Fruit fly (Drosophila melanogaster) whole organism, embryonic: ENCODE results near the gene CG15196.
A peak's percentile ranks its signal among the peaks of the same experiment; 100 is the strongest.

ENCODE experiments used
- Atf6 ChIP-seq: fragments of 200-800 bp; sonication (Bioruptor generic); IDR thresholded peaks from 2 replicates; pipeline ENCODE4 v1.3.6; 2022; ENCODE audit warnings: missing biosample characterization, missing genetic modification characterization
- Bgb ChIP-seq: fragments of 200-800 bp; sonication (Bioruptor generic); IDR thresholded peaks from 2 replicates; pipeline ENCODE4 v1.3.6; 2022; ENCODE audit warnings: missing biosample characterization, missing genetic modification characterization; ENCODE audit not compliant: partially characterized antibody
- CG1024 ChIP-seq: fragments of 200-800 bp; sonication (Bioruptor generic); IDR thresholded peaks from 2 replicates; pipeline ENCODE4 v1.3.6; 2022; ENCODE audit warnings: missing biosample characterization, missing genetic modification characterization
- CG10565 ChIP-seq: fragments of 200-800 bp; sonication (Bioruptor generic); optimal IDR thresholded peaks from 3 replicates; lab custom pipeline; 2016; ENCODE audit warnings: missing biosample characterization, mild to moderate bottlenecking, missing genetic modification characterization
- CG11695 ChIP-seq: fragments of 200-800 bp; sonication (Bioruptor generic); IDR thresholded peaks from 3 replicates; pipeline ENCODE4 v1.3.6; 2022; ENCODE audit warnings: missing biosample characterization, missing genetic modification characterization
- CG11723 ChIP-seq: fragments of 200-800 bp; sonication (Bioruptor generic); optimal IDR thresholded peaks from 2 replicates; lab custom pipeline; 2017; ENCODE audit warnings: missing biosample characterization, mild to moderate bottlenecking, missing genetic modification characterization
- CG12219 ChIP-seq: fragments of 200-800 bp; sonication (Bioruptor generic); optimal IDR thresholded peaks from 3 replicates; lab custom pipeline; 2018; ENCODE audit warnings: missing biosample characterization, mild to moderate bottlenecking, missing genetic modification characterization
- CG12942 ChIP-seq: fragments of 200-800 bp; sonication (Bioruptor generic); optimal IDR thresholded peaks from 3 replicates; lab custom pipeline; 2016; ENCODE audit warnings: missing biosample characterization, missing genetic modification characterization
- CG13123 ChIP-seq: fragments of 200-800 bp; sonication (Bioruptor generic); optimal IDR thresholded peaks from 2 replicates; lab custom pipeline; 2016; ENCODE audit warnings: missing biosample characterization, missing genetic modification characterization
- CG15073 ChIP-seq: fragments of 200-800 bp; sonication (Bioruptor generic); optimal IDR thresholded peaks from 2 replicates; lab custom pipeline; 2016; ENCODE audit warnings: missing biosample characterization, missing genetic modification characterization
- CG15479 ChIP-seq: fragments of 200-800 bp; sonication (Bioruptor generic); optimal IDR thresholded peaks from 3 replicates; lab custom pipeline; 2019; ENCODE audit warnings: missing biosample characterization, mild to moderate bottlenecking, missing genetic modification characterization, moderate library complexity
- CG15601 ChIP-seq: fragments of 200-800 bp; sonication (Bioruptor generic); optimal IDR thresholded peaks from 3 replicates; lab custom pipeline; 2019; ENCODE audit warnings: missing biosample characterization, mild to moderate bottlenecking, missing genetic modification characterization, moderate library complexity
- CG17829 ChIP-seq: fragments of 200-800 bp; optimal IDR thresholded peaks from 2 replicates; lab custom pipeline; 2019; ENCODE audit warnings: missing biosample characterization, mild to moderate bottlenecking, missing genetic modification characterization, moderate library complexity
- CG2120 ChIP-seq: fragments of 200-800 bp; sonication (Bioruptor generic); optimal IDR thresholded peaks from 3 replicates; lab custom pipeline; 2016; ENCODE audit warnings: missing biosample characterization, missing genetic modification characterization
- CG2875 ChIP-seq: fragments of 200-800 bp; sonication (Bioruptor generic); optimal IDR thresholded peaks from 2 replicates; lab custom pipeline; 2017; ENCODE audit warnings: missing biosample characterization, mild to moderate bottlenecking, missing genetic modification characterization, missing genetic modification reagents
- CG3281 ChIP-seq: fragments of 200-800 bp; sonication (Bioruptor generic); optimal IDR thresholded peaks from 3 replicates; lab custom pipeline; 2017; ENCODE audit warnings: missing biosample characterization, mild to moderate bottlenecking, missing genetic modification characterization
- CG43689 ChIP-seq: fragments of 200-800 bp; sonication (Bioruptor generic); IDR thresholded peaks from 2 replicates; pipeline ENCODE4 v1.3.6; 2022; ENCODE audit warnings: missing biosample characterization, missing genetic modification characterization
- CG4404 ChIP-seq: fragments of 200-800 bp; sonication (Bioruptor generic); IDR thresholded peaks from 2 replicates; pipeline ENCODE4 v1.3.6; 2022; ENCODE audit warnings: missing biosample characterization, missing genetic modification characterization
- CG6765 ChIP-seq: fragments of 200-800 bp; sonication (Bioruptor generic); optimal IDR thresholded peaks from 3 replicates; lab custom pipeline; 2017; ENCODE audit warnings: missing biosample characterization, mild to moderate bottlenecking, missing genetic modification characterization
- CG7271 ChIP-seq: fragments of 200-800 bp; sonication (Bioruptor generic); optimal IDR thresholded peaks from 2 replicates; lab custom pipeline; 2018; ENCODE audit warnings: missing biosample characterization, mild to moderate bottlenecking, missing genetic modification characterization, moderate library complexity
- CG8765 ChIP-seq: fragments of 200-800 bp; sonication (Bioruptor generic); IDR thresholded peaks from 2 replicates; pipeline ENCODE4 v1.3.6; 2022; ENCODE audit warnings: missing biosample characterization, missing genetic modification characterization
- CTCF ChIP-seq: fragments of 200-800 bp; sonication (Bioruptor generic); optimal IDR thresholded peaks from 2 replicates; lab custom pipeline; 2017; ENCODE audit warnings: missing biosample characterization, mild to moderate bottlenecking, missing genetic modification characterization, moderate library complexity
- D19A ChIP-seq: fragments of 200-800 bp; optimal IDR thresholded peaks from 3 replicates; lab custom pipeline; 2019; ENCODE audit warnings: missing biosample characterization, mild to moderate bottlenecking, missing genetic modification characterization, moderate library complexity
- GATAe ChIP-seq: fragments of 200-800 bp; sonication (Bioruptor generic); conservative IDR thresholded peaks from 2 replicates; pipeline ENCODE4 v1.3.6; 2022; ENCODE audit warnings: missing biosample characterization, missing genetic modification characterization
- HLH4C ChIP-seq: fragments of 200-800 bp; sonication (Bioruptor generic); IDR thresholded peaks from 3 replicates; pipeline ENCODE4 v1.3.6; 2022; ENCODE audit warnings: missing biosample characterization, missing genetic modification characterization; ENCODE audit not compliant: partially characterized antibody
- Hr78 ChIP-seq, 2 experiments: fragments of 200-800 bp in 1 of 2; fragments of >200 bp in 1 of 2; sonication (Bioruptor generic) in 1 of 2; optimal IDR thresholded peaks; 2 replicates each; lab custom pipeline; 2017 to 2019; ENCODE audit warnings: missing biosample characterization in 2 of 2, missing genetic modification characterization in 2 of 2, mild to moderate bottlenecking in 1 of 2, moderate library complexity in 1 of 2
- MESR4 ChIP-seq: fragments of 200-800 bp; sonication (Bioruptor generic); optimal IDR thresholded peaks from 2 replicates; lab custom pipeline; 2018; ENCODE audit warnings: missing biosample characterization, mild to moderate bottlenecking, missing genetic modification characterization, moderate library complexity
- Meics ChIP-seq: fragments of 200-800 bp; sonication (Bioruptor generic); optimal IDR thresholded peaks from 2 replicates; lab custom pipeline; 2017; ENCODE audit warnings: missing biosample characterization, mild to moderate bottlenecking, missing genetic modification characterization
- Ravus ChIP-seq: fragments of 200-800 bp; sonication (Bioruptor generic); IDR thresholded peaks from 2 replicates; pipeline ENCODE4 v1.3.6; 2022; ENCODE audit warnings: missing biosample characterization, missing genetic modification characterization
- Sox100B ChIP-seq: fragments of 200-800 bp; sonication (Bioruptor generic); optimal IDR thresholded peaks from 3 replicates; lab custom pipeline; 2018; ENCODE audit warnings: missing biosample characterization, mild to moderate bottlenecking, missing genetic modification characterization
- YL-1 ChIP-seq: fragments of 200-800 bp; sonication (Bioruptor generic); optimal IDR thresholded peaks from 3 replicates; lab custom pipeline; 2017; ENCODE audit warnings: missing biosample characterization, mild to moderate bottlenecking, missing genetic modification characterization
- corto ChIP-seq: fragments of 200-800 bp; sonication (Bioruptor generic); optimal IDR thresholded peaks from 2 replicates; lab custom pipeline; 2016; ENCODE audit warnings: missing biosample characterization, mild to moderate bottlenecking, missing genetic modification characterization, moderate library complexity
- dmrt99B ChIP-seq: fragments of 200-800 bp; sonication (Bioruptor generic); optimal IDR thresholded peaks from 2 replicates; lab custom pipeline; 2018; ENCODE audit warnings: missing biosample characterization, mild to moderate bottlenecking, missing genetic modification characterization, moderate library complexity
- exex ChIP-seq: fragments of 200-800 bp; sonication (Bioruptor generic); optimal IDR thresholded peaks from 4 replicates; lab custom pipeline; 2018; ENCODE audit warnings: missing biosample characterization, mild to moderate bottlenecking, missing genetic modification characterization, moderate library complexity
- h ChIP-seq: fragments of >200 bp; optimal IDR thresholded peaks from 2 replicates; lab custom pipeline; 2017
- kni ChIP-seq: fragments of 200-800 bp; sonication (Bioruptor generic); optimal IDR thresholded peaks from 3 replicates; lab custom pipeline; 2017; ENCODE audit warnings: mild to moderate bottlenecking, missing biosample characterization, missing genetic modification reagents, missing genetic modification characterization
- mam ChIP-seq: fragments of 200-800 bp; sonication (Bioruptor generic); optimal IDR thresholded peaks from 3 replicates; lab custom pipeline; 2016; ENCODE audit warnings: missing biosample characterization, missing genetic modification characterization
- p53 ChIP-seq: fragments of 200-800 bp; sonication (Bioruptor generic); optimal IDR thresholded peaks from 2 replicates; lab custom pipeline; 2016; ENCODE audit warnings: missing biosample characterization, missing genetic modification characterization
- pum ChIP-seq: fragments of 200-800 bp; sonication (Bioruptor generic); optimal IDR thresholded peaks from 2 replicates; lab custom pipeline; 2016; ENCODE audit warnings: missing biosample characterization, missing genetic modification characterization
- row ChIP-seq: fragments of 200-800 bp; sonication (Bioruptor generic); IDR thresholded peaks from 3 replicates; pipeline ENCODE4 v1.3.6; 2022; ENCODE audit warnings: missing biosample characterization, missing genetic modification characterization
- salm ChIP-seq: fragments of 200-800 bp; sonication (Bioruptor generic); optimal IDR thresholded peaks from 2 replicates; lab custom pipeline; 2018; ENCODE audit warnings: missing biosample characterization, mild to moderate bottlenecking, missing genetic modification characterization
- schlank ChIP-seq: fragments of 200-800 bp; sonication (Bioruptor generic); optimal IDR thresholded peaks from 2 replicates; lab custom pipeline; 2018; ENCODE audit warnings: missing biosample characterization, mild to moderate bottlenecking, missing genetic modification characterization
- seq ChIP-seq: fragments of 200-800 bp; sonication (Bioruptor generic); IDR thresholded peaks from 2 replicates; pipeline ENCODE4 v1.3.6; 2022; ENCODE audit warnings: missing biosample characterization, missing genetic modification characterization
- shn ChIP-seq: fragments of 200-800 bp; sonication (Bioruptor generic); optimal IDR thresholded peaks from 3 replicates; lab custom pipeline; 2016; ENCODE audit warnings: missing biosample characterization, missing genetic modification characterization
- sim ChIP-seq: fragments of 200-800 bp; sonication (Bioruptor generic); IDR thresholded peaks from 2 replicates; pipeline ENCODE4 v1.3.6; 2022; ENCODE audit warnings: missing biosample characterization, missing genetic modification characterization
- sisA ChIP-seq: fragments of 200-800 bp; sonication (Bioruptor generic); IDR thresholded peaks from 2 replicates; pipeline ENCODE4 v1.3.6; 2022; ENCODE audit warnings: missing biosample characterization, missing genetic modification characterization
- slp2 ChIP-seq: fragments of 200-800 bp; sonication (Bioruptor generic); optimal IDR thresholded peaks from 2 replicates; lab custom pipeline; 2016; ENCODE audit warnings: missing biosample characterization, missing genetic modification characterization
- tin ChIP-seq: fragments of 200-800 bp; sonication (Bioruptor generic); optimal IDR thresholded peaks from 3 replicates; lab custom pipeline; 2016; ENCODE audit warnings: missing biosample characterization, missing genetic modification characterization
- vnd ChIP-seq: fragments of 200-800 bp; sonication (Bioruptor generic); IDR thresholded peaks from 3 replicates; pipeline ENCODE4 v1.3.6; 2022; ENCODE audit warnings: missing biosample characterization, missing genetic modification characterization; ENCODE audit not compliant: partially characterized antibody
- z ChIP-seq: fragments of 200-800 bp; sonication (Bioruptor generic); IDR thresholded peaks from 3 replicates; pipeline ENCODE4 v1.3.6; 2022; ENCODE audit warnings: missing biosample characterization, missing genetic modification characterization
- zfh2 ChIP-seq: fragments of 200-800 bp; sonication (Bioruptor generic); optimal IDR thresholded peaks from 2 replicates; lab custom pipeline; 2016; ENCODE audit warnings: missing biosample characterization, missing genetic modification characterization

CG15196 gene

DNA sequence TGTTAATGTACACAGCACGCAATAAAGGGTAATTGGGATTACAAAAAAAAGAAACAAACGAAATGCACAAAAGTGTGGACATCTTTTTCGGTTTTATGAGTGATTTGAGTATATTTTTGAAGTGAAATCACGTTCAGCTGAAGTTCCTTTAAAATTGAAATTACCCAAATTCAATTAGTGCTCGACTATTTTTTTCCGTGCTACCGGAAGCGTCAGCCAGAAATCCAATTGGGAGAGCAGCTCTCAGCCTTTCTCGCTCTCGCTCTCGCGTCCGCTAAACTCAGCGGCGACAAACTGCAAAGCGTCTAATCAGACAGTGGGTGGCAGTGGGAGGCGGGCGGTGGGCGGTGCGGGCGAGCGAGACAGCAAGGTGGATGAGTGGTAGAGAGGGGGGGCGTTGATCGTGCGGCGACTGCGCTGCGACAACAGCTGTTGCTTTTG lies 13.6 kb downstream of the CG15196 start (continued):
- TF ChIP-seq CG10565 (GFP tag; lab: Kevin White, UChicago) (peak; percentile 48), CG11723 (GFP tag; lab: Kevin White, UChicago) (peak; percentile 76), CTCF (peak; percentile 30), sisA (peak; percentile 83), CG2120 (GFP tag; lab: Kevin White, UChicago) (peak; percentile 95), shn (GFP tag; lab: Kevin White, UChicago) (peak; percentile 86), CG15073 (GFP tag; lab: Kevin White, UChicago) (peak; percentile 27), CG15601 (tag; lab: Kevin White, UChicago) (peak; percentile 54), vnd (GFP tag; lab: Robert Waterston, UW) (no peak), p53 (GFP tag; lab: Kevin White, UChicago) (peak; percentile 62), CG7271 (tag; lab: Kevin White, UChicago) (peak; percentile 18), CG8765 (GFP tag; lab: Robert Waterston, UW) (peak; percentile 88; the same call in 1 of the 2 replicates), GATAe (peak; percentile 61; the same call in 1 of the 2 replicates), Hr78 (GFP tag; optimal IDR thresholded peaks at IDR 0.05; lab: Kevin White, UChicago) (peak in 1 of 2 experiments; percentile 51), CG3281 (GFP tag; lab: Kevin White, UChicago) (peak; percentile 93), CG11695 (GFP tag; lab: Robert Waterston, UW) (peak; percentile 91), Meics (GFP tag; lab: Kevin White, UChicago) (peak; percentile 93), h (no peak), Sox100B (GFP tag; lab: Kevin White, UChicago) (peak; percentile 83), D19A (tag; lab: Kevin White, UChicago) (peak; percentile 77), Ravus (GFP tag; lab: Robert Waterston, UW) (peak; percentile 62), CG13123 (GFP tag; lab: Kevin White, UChicago) (peak; percentile 67), CG12219 (GFP tag; lab: Kevin White, UChicago) (peak; percentile 90), kni (no peak), schlank (tag; lab: Kevin White, UChicago) (peak; percentile 87), CG12942 (GFP tag; lab: Kevin White, UChicago) (peak; percentile 86), CG15479 (no peak), dmrt99B (tag; lab: Kevin White, UChicago) (peak; percentile 90), tin (GFP tag; lab: Kevin White, UChicago) (peak; percentile 83), seq (GFP tag; lab: Robert Waterston, UW) (peak; percentile 92; the same call in 1 of the 2 replicates), exex (tag; lab: Kevin White, UChicago) (peak; percentile 64), mam (GFP tag; lab: Kevin White, UChicago) (peak; percentile 94), pum (GFP tag; lab: Kevin White, UChicago) (peak; percentile 70), z (GFP tag; lab: Robert Waterston, UW) (0 out of 3 replicates have a peak, but pooled peaks have one; percentile 20), sim (peak; percentile 82), Bgb (GFP tag; lab: Robert Waterston, UW) (no peak), CG1024 (GFP tag; lab: Robert Waterston, UW) (peak; percentile 53), CG2875 (GFP tag; lab: Kevin White, UChicago) (peak; percentile 75), CG17829 (tag; lab: Kevin White, UChicago) (peak; percentile 74), slp2 (GFP tag; lab: Kevin White, UChicago) (peak; percentile 86), CG6765 (GFP tag; lab: Kevin White, UChicago) (peak; percentile 79), Atf6 (GFP tag; lab: Robert Waterston, UW) (peak; percentile 92), corto (GFP tag; lab: Kevin White, UChicago) (peak; percentile 85), row (peak; percentile 95), MESR4 (GFP tag; lab: Kevin White, UChicago) (peak; percentile 14), salm (tag; lab: Kevin White, UChicago) (peak; percentile 80), CG4404 (peak; percentile 68), CG43689 (GFP tag; lab: Robert Waterston, UW) (peak; percentile 85), HLH4C (GFP tag; lab: Robert Waterston, UW) (no peak), zfh2 (GFP tag; lab: Kevin White, UChicago) (peak; percentile 87), YL-1 (GFP tag; lab: Kevin White, UChicago) (peak; percentile 16)
